Fruit fly (Drosophila melanogaster) whole organism, embryonic: ENCODE data around the gene cactin.

Source experiments
- Bdp1 ChIP-seq: fragments of 200-800 bp; sonication (Bioruptor generic); optimal IDR thresholded peaks from 3 replicates; lab custom pipeline; 2016; ENCODE audit warnings: missing biosample characterization, missing genetic modification characterization
- CG10543 ChIP-seq: fragments of 200-800 bp; sonication (Bioruptor generic); optimal IDR thresholded peaks from 3 replicates; lab custom pipeline; 2017; ENCODE audit warnings: missing biosample characterization, mild to moderate bottlenecking, missing genetic modification characterization, moderate library complexity
- CG11504 ChIP-seq: fragments of 200-800 bp; sonication (Bioruptor generic); optimal IDR thresholded peaks from 3 replicates; lab custom pipeline; 2019; ENCODE audit warnings: missing biosample characterization, mild to moderate bottlenecking, missing genetic modification characterization, moderate library complexity
- CG13296 ChIP-seq: fragments of 200-800 bp; sonication (Bioruptor generic); optimal IDR thresholded peaks from 3 replicates; lab custom pipeline; 2018; ENCODE audit warnings: missing biosample characterization, mild to moderate bottlenecking, missing genetic modification characterization
- CG15269 ChIP-seq: fragments of 200-800 bp; sonication (Bioruptor generic); optimal IDR thresholded peaks from 2 replicates; lab custom pipeline; 2018; ENCODE audit warnings: missing biosample characterization, mild to moderate bottlenecking, missing genetic modification characterization, moderate library complexity
- CG17912 ChIP-seq: fragments of 200-800 bp; sonication (Bioruptor generic); optimal IDR thresholded peaks from 2 replicates; lab custom pipeline; 2018; ENCODE audit warnings: missing biosample characterization, mild to moderate bottlenecking, missing genetic modification characterization
- CG18011 ChIP-seq: fragments of 200-800 bp; sonication (Bioruptor generic); optimal IDR thresholded peaks from 2 replicates; lab custom pipeline; 2017; ENCODE audit warnings: missing biosample characterization, missing genetic modification characterization, mild to moderate bottlenecking, moderate library complexity, missing genotype
- CG2199 ChIP-seq: fragments of 200-800 bp; sonication (Bioruptor generic); IDR thresholded peaks from 3 replicates; pipeline ENCODE4 v1.3.6; 2022; ENCODE audit warnings: missing biosample characterization, missing genetic modification characterization
- CG3281 ChIP-seq: fragments of 200-800 bp; sonication (Bioruptor generic); optimal IDR thresholded peaks from 3 replicates; lab custom pipeline; 2017; ENCODE audit warnings: missing biosample characterization, mild to moderate bottlenecking, missing genetic modification characterization
- CG4328 ChIP-seq: fragments of 200-800 bp; sonication (Bioruptor generic); optimal IDR thresholded peaks from 3 replicates; lab custom pipeline; 2017; ENCODE audit warnings: missing biosample characterization, missing genetic modification reagents, missing genetic modification characterization
- CG4360 ChIP-seq: fragments of 200-800 bp; sonication (Bioruptor generic); IDR thresholded peaks from 2 replicates; pipeline ENCODE4 v1.3.6; 2022; ENCODE audit warnings: missing biosample characterization, missing genetic modification characterization
- CG5245 ChIP-seq: fragments of 200-800 bp; sonication (Bioruptor generic); optimal IDR thresholded peaks from 3 replicates; lab custom pipeline; 2016; ENCODE audit warnings: missing biosample characterization, missing genetic modification characterization
- CG6689 ChIP-seq: fragments of 200-800 bp; sonication (Bioruptor generic); IDR thresholded peaks from 2 replicates; pipeline ENCODE4 v1.3.6; 2022; ENCODE audit warnings: missing biosample characterization, missing genetic modification characterization
- CG6854 ChIP-seq: fragments of 200-800 bp; sonication (Bioruptor generic); optimal IDR thresholded peaks from 3 replicates; lab custom pipeline; 2017; ENCODE audit warnings: missing biosample characterization, mild to moderate bottlenecking, missing genetic modification characterization
- CG7271 ChIP-seq: fragments of 200-800 bp; sonication (Bioruptor generic); optimal IDR thresholded peaks from 2 replicates; lab custom pipeline; 2018; ENCODE audit warnings: missing biosample characterization, mild to moderate bottlenecking, missing genetic modification characterization, moderate library complexity
- CG9797 ChIP-seq: fragments of 200-800 bp; sonication (Bioruptor generic); optimal IDR thresholded peaks from 3 replicates; lab custom pipeline; 2018; ENCODE audit warnings: missing biosample characterization, mild to moderate bottlenecking, missing genetic modification characterization
- Chrac-16 ChIP-seq: fragments of 200-800 bp; sonication (Bioruptor generic); optimal IDR thresholded peaks from 3 replicates; lab custom pipeline; 2016; ENCODE audit warnings: missing biosample characterization, missing genetic modification characterization
- HmgD ChIP-seq: fragments of 200-800 bp; sonication (Bioruptor generic); optimal IDR thresholded peaks from 3 replicates; lab custom pipeline; 2016; ENCODE audit warnings: missing biosample characterization, missing genetic modification characterization
- MESR4 ChIP-seq: fragments of 200-800 bp; sonication (Bioruptor generic); optimal IDR thresholded peaks from 2 replicates; lab custom pipeline; 2018; ENCODE audit warnings: missing biosample characterization, mild to moderate bottlenecking, missing genetic modification characterization, moderate library complexity
- MTF-1 ChIP-seq: fragments of 200-800 bp; sonication (Bioruptor generic); optimal IDR thresholded peaks from 2 replicates; lab custom pipeline; 2018; ENCODE audit warnings: missing biosample characterization, mild to moderate bottlenecking, missing genetic modification characterization, borderline replicate concordance
- Max ChIP-seq: fragments of 200-800 bp; sonication (Bioruptor generic); optimal IDR thresholded peaks from 2 replicates; lab custom pipeline; 2016; ENCODE audit warnings: missing biosample characterization, mild to moderate bottlenecking, missing genetic modification characterization
- NFAT ChIP-seq: fragments of 200-800 bp; sonication (Bioruptor generic); IDR thresholded peaks from 2 replicates; pipeline ENCODE4 v1.3.6; 2022; ENCODE audit warnings: missing biosample characterization, missing genetic modification characterization
- Nf-YB ChIP-seq: fragments of 200-800 bp; sonication (Bioruptor generic); optimal IDR thresholded peaks from 3 replicates; lab custom pipeline; 2019; ENCODE audit warnings: missing biosample characterization, mild to moderate bottlenecking, missing genetic modification characterization, moderate library complexity
- Oli ChIP-seq: fragments of 200-800 bp; sonication (Bioruptor generic); optimal IDR thresholded peaks from 2 replicates; lab custom pipeline; 2018; ENCODE audit warnings: missing biosample characterization, mild to moderate bottlenecking, missing genetic modification characterization, moderate library complexity
- Optix ChIP-seq: fragments of 200-800 bp; sonication (Bioruptor generic); IDR thresholded peaks from 3 replicates; pipeline ENCODE4 v1.3.6; 2022; ENCODE audit warnings: missing biosample characterization, missing genetic modification characterization
- Side ChIP-seq: fragments of 200-800 bp; sonication (Bioruptor generic); optimal IDR thresholded peaks from 2 replicates; lab custom pipeline; 2016; ENCODE audit warnings: missing biosample characterization, missing genetic modification characterization
- Tbp ChIP-seq: fragments of >200 bp; optimal IDR thresholded peaks from 2 replicates; lab custom pipeline; 2018; ENCODE audit warnings: missing biosample characterization, missing genetic modification characterization
- Trl ChIP-seq, 3 experiments: fragments of >200 bp in 2 of 3; fragments of 200-800 bp in 1 of 3; sonication (Bioruptor generic) in 1 of 3; optimal IDR thresholded peaks; 2 replicates in 1 of 3; 3 replicates in 2 of 3; lab custom pipeline; 2016 to 2017; ENCODE audit warnings: missing biosample characterization in 1 of 3, missing genetic modification characterization in 1 of 3
- ara ChIP-seq: fragments of 200-800 bp; sonication (Bioruptor generic); IDR thresholded peaks from 2 replicates; pipeline ENCODE4 v1.3.6; 2022; ENCODE audit warnings: missing biosample characterization, missing genetic modification characterization
- cad ChIP-seq: fragments of >200 bp; optimal IDR thresholded peaks from 2 replicates; lab custom pipeline; 2017; ENCODE audit warnings: missing biosample characterization, missing genetic modification characterization
- fd64A ChIP-seq: fragments of 200-800 bp; sonication (Bioruptor generic); optimal IDR thresholded peaks from 3 replicates; lab custom pipeline; 2018; ENCODE audit warnings: missing biosample characterization, mild to moderate bottlenecking, missing genetic modification characterization
- gcm ChIP-seq: fragments of 200-800 bp; sonication (Bioruptor generic); optimal IDR thresholded peaks from 2 replicates; lab custom pipeline; 2019; ENCODE audit warnings: missing biosample characterization, mild to moderate bottlenecking, missing genetic modification characterization, moderate library complexity
- ham ChIP-seq: fragments of 200-800 bp; sonication (Bioruptor generic); IDR thresholded peaks from 2 replicates; pipeline ENCODE4 v1.3.6; 2022; ENCODE audit warnings: missing biosample characterization, missing genetic modification characterization
- hkb ChIP-seq, 2 experiments: fragments of 200-800 bp in 1 of 2; fragments of >200 bp in 1 of 2; sonication (Bioruptor generic) in 1 of 2; IDR thresholded peaks in 1 of 2; optimal IDR thresholded peaks in 1 of 2; 2 replicates each; pipeline versions ENCODE4 v1.3.6 to Lab custom; 2017 to 2022; ENCODE audit warnings: missing biosample characterization in 1 of 2, missing genetic modification characterization in 1 of 2
- kni ChIP-seq: fragments of 200-800 bp; sonication (Bioruptor generic); optimal IDR thresholded peaks from 3 replicates; lab custom pipeline; 2017; ENCODE audit warnings: mild to moderate bottlenecking, missing biosample characterization, missing genetic modification reagents, missing genetic modification characterization
- knrl ChIP-seq: fragments of 200-800 bp; sonication (Bioruptor generic); IDR thresholded peaks from 3 replicates; pipeline ENCODE4 v1.3.6; 2022; ENCODE audit warnings: missing biosample characterization, missing genetic modification characterization; ENCODE audit not compliant: partially characterized antibody
- lmd ChIP-seq: fragments of 200-800 bp; sonication (Bioruptor generic); IDR thresholded peaks from 2 replicates; pipeline ENCODE4 v1.3.6; 2022; ENCODE audit warnings: missing biosample characterization, missing genetic modification characterization
- onecut ChIP-seq: fragments of 200-800 bp; sonication (Bioruptor generic); IDR thresholded peaks from 2 replicates; pipeline ENCODE4 v1.3.6; 2022; ENCODE audit warnings: missing biosample characterization, missing genetic modification characterization
- pfk ChIP-seq: fragments of 200-800 bp; sonication (Bioruptor generic); optimal IDR thresholded peaks from 2 replicates; lab custom pipeline; 2018; ENCODE audit warnings: missing biosample characterization, mild to moderate bottlenecking, missing genetic modification characterization, moderate library complexity
- psq ChIP-seq: fragments of 200-800 bp; sonication (Bioruptor generic); optimal IDR thresholded peaks from 2 replicates; lab custom pipeline; 2017; ENCODE audit warnings: missing biosample characterization, missing genetic modification characterization
- pum ChIP-seq: fragments of 200-800 bp; sonication (Bioruptor generic); optimal IDR thresholded peaks from 2 replicates; lab custom pipeline; 2016; ENCODE audit warnings: missing biosample characterization, missing genetic modification characterization
- ranshi ChIP-seq: fragments of 200-800 bp; sonication (Bioruptor generic); IDR thresholded peaks from 2 replicates; pipeline ENCODE4 v1.3.6; 2022; ENCODE audit warnings: missing biosample characterization, missing genetic modification characterization
- tin ChIP-seq: fragments of 200-800 bp; sonication (Bioruptor generic); optimal IDR thresholded peaks from 3 replicates; lab custom pipeline; 2016; ENCODE audit warnings: missing biosample characterization, missing genetic modification characterization
- tio ChIP-seq: fragments of 200-800 bp; sonication (Bioruptor generic); optimal IDR thresholded peaks from 2 replicates; lab custom pipeline; 2017; ENCODE audit warnings: missing biosample characterization, missing genetic modification characterization, inconsistent platforms
- twi ChIP-seq: fragments of 200-800 bp; optimal IDR thresholded peaks from 2 replicates; lab custom pipeline; 2019; ENCODE audit warnings: missing biosample characterization, mild to moderate bottlenecking, missing genetic modification characterization, moderate library complexity
- unc-4 ChIP-seq: fragments of 200-800 bp; sonication (Bioruptor generic); IDR thresholded peaks from 2 replicates; pipeline ENCODE4 v1.3.6; 2022; ENCODE audit warnings: missing biosample characterization, missing genetic modification characterization; ENCODE audit not compliant: partially characterized antibody
- wdn ChIP-seq: fragments of 200-800 bp; sonication (Bioruptor generic); IDR thresholded peaks from 2 replicates; pipeline ENCODE4 v1.3.6; 2022; ENCODE audit warnings: missing biosample characterization, missing genetic modification characterization
- zen2 ChIP-seq: fragments of 200-800 bp; sonication (Bioruptor generic); IDR thresholded peaks from 3 replicates; pipeline ENCODE4 v1.3.6; 2022; ENCODE audit warnings: missing biosample characterization, missing genetic modification characterization; ENCODE audit not compliant: partially characterized antibody

Gene cactin

dm6 chrX:20433345-20434332 is 9.8 kb downstream of the cactin start, which contains the start of gene CG1695 (continued):
- TF ChIP-seq CG2199 (no peak), ara (GFP tag; lab: Robert Waterston, UW) (no peak), psq (GFP tag; lab: Kevin White, UChicago) (no peak), knrl (no peak), CG6854 (GFP tag; lab: Kevin White, UChicago) (no peak), Side (GFP tag; lab: Kevin White, UChicago) (no peak), gcm (GFP tag; lab: Kevin White, UChicago) (no peak), Trl (optimal IDR thresholded peaks at IDR 0.05; lab: Kevin White, UChicago) (no peak), Trl (GFP tag; optimal IDR thresholded peaks at IDR 0.05; lab: Kevin White, UChicago) (no peak), CG18011 (GFP tag; lab: Kevin White, UChicago) (no peak), Bdp1 (no peak), HmgD (GFP tag; lab: Kevin White, UChicago) (no peak), CG4360 (no peak), ranshi (no peak), MESR4 (GFP tag; lab: Kevin White, UChicago) (no peak), tin (GFP tag; lab: Kevin White, UChicago) (no peak), CG15269 (tag; lab: Kevin White, UChicago) (peak; percentile 32), CG11504 (tag; lab: Kevin White, UChicago) (peak; percentile 29), kni (no peak), pum (GFP tag; lab: Kevin White, UChicago) (no peak), wdn (GFP tag; lab: Robert Waterston, UW) (no peak), lmd (GFP tag; lab: Robert Waterston, UW) (peak; percentile 31; the same call in 1 of the 2 replicates), Chrac-16 (GFP tag; lab: Kevin White, UChicago) (no peak), cad (GFP tag; lab: Kevin White, UChicago) (no peak), Oli (tag; lab: Kevin White, UChicago) (peak; percentile 27), pfk (GFP tag; lab: Kevin White, UChicago) (no peak), hkb (optimal IDR thresholded peaks at IDR 0.05; lab: Kevin White, UChicago) (no peak), hkb (GFP tag; IDR thresholded peaks at IDR 0.05; lab: Robert Waterston, UW) (no peak), CG10543 (GFP tag; lab: Kevin White, UChicago) (no peak), zen2 (no peak; the same call in 2 of the 3 replicates), CG3281 (GFP tag; lab: Kevin White, UChicago) (peak; percentile 24), MTF-1 (GFP tag; lab: Kevin White, UChicago) (no peak), tio (GFP tag; lab: Kevin White, UChicago) (no peak), CG7271 (no peak), onecut (GFP tag; lab: Robert Waterston, UW) (no peak), CG9797 (no peak), CG4328 (GFP tag; lab: Kevin White, UChicago) (no peak), Optix (GFP tag; lab: Robert Waterston, UW) (no peak), ham (GFP tag; lab: Robert Waterston, UW) (no peak), unc-4 (GFP tag; lab: Robert Waterston, UW) (peak; percentile 39; the same call in 1 of the 2 replicates), Max (GFP tag; lab: Kevin White, UChicago) (no peak), CG5245 (GFP tag; lab: Kevin White, UChicago) (no peak), fd64A (GFP tag; lab: Kevin White, UChicago) (no peak), NFAT (GFP tag; lab: Robert Waterston, UW) (no peak), twi (tag; lab: Kevin White, UChicago) (no peak), CG13296 (GFP tag; lab: Kevin White, UChicago) (no peak), CG17912 (no peak), Nf-YB (GFP tag; lab: Kevin White, UChicago) (no peak), CG6689 (GFP tag; lab: Robert Waterston, UW) (no peak), Tbp (no peak)
